Worm (Caenorhabditis elegans) whole organism, mixed stage, embryonic: ENCODE data around the gene dbn-1.

Experiments
- M03D4.4 ChIP-seq: sonication (generic microtip); optimal IDR thresholded peaks from 2 replicates; lab custom pipeline; 2017; ENCODE audit warnings: mild to moderate bottlenecking, missing genetic modification characterization, missing compliant biosample characterization
- bed-3 ChIP-seq: fragments of 200-800 bp; sonication (Bioruptor generic); optimal IDR thresholded peaks from 3 replicates; lab custom pipeline; 2018; ENCODE audit warnings: mild to moderate bottlenecking, missing genetic modification characterization, moderate library complexity, missing compliant biosample characterization
- blmp-1 ChIP-seq: fragments of 150-350 bp; optimal IDR thresholded peaks from 2 replicates; lab custom pipeline; 2014; ENCODE audit warnings: missing biosample characterization, missing genetic modification characterization
- ceh-39 ChIP-seq: fragments of 150-350 bp; optimal IDR thresholded peaks from 2 replicates; lab custom pipeline; 2014; ENCODE audit warnings: missing biosample characterization, missing genetic modification characterization
- ceh-43 ChIP-seq: fragments of 200-800 bp; sonication (Bioruptor generic); optimal IDR thresholded peaks from 2 replicates; lab custom pipeline; 2018; ENCODE audit warnings: mild to moderate bottlenecking, missing genetic modification characterization, moderate library complexity, missing compliant biosample characterization
- ceh-83 ChIP-seq: fragments of 200-800 bp; sonication (Bioruptor generic); optimal IDR thresholded peaks from 2 replicates; lab custom pipeline; 2018; ENCODE audit warnings: mild to moderate bottlenecking, missing genetic modification characterization, missing compliant biosample characterization
- ces-1 ChIP-seq: fragments of 150-350 bp; optimal IDR thresholded peaks from 2 replicates; lab custom pipeline; 2014; ENCODE audit warnings: missing biosample characterization, missing genetic modification reagents, missing genetic modification characterization
- cnd-1 ChIP-seq: fragments of 200-800 bp; sonication (Bioruptor generic); optimal IDR thresholded peaks from 2 replicates; lab custom pipeline; 2018; ENCODE audit warnings: mild to moderate bottlenecking, missing genetic modification characterization, missing compliant biosample characterization
- drap-1 ChIP-seq: fragments of 200-800 bp; sonication (Bioruptor generic); optimal IDR thresholded peaks from 3 replicates; lab custom pipeline; 2018; ENCODE audit warnings: mild to moderate bottlenecking, missing genetic modification characterization, missing compliant biosample characterization
- elt-1 ChIP-seq: sonication (generic microtip); optimal IDR thresholded peaks from 2 replicates; lab custom pipeline; 2017; ENCODE audit warnings: missing genetic modification characterization, mild to moderate bottlenecking, missing compliant biosample characterization, antibody characterized with exemption, moderate library complexity, borderline replicate concordance; ENCODE audit not compliant: insufficient read depth
- elt-3 ChIP-seq: fragments of 150-350 bp; optimal IDR thresholded peaks from 2 replicates; lab custom pipeline; 2014; ENCODE audit warnings: missing biosample characterization, missing genetic modification characterization
- flh-1 ChIP-seq: fragments of 200-800 bp; sonication (Bioruptor generic); optimal IDR thresholded peaks from 2 replicates; lab custom pipeline; 2018; ENCODE audit warnings: mild to moderate bottlenecking, missing genetic modification characterization, moderate library complexity, missing compliant biosample characterization
- ham-2 ChIP-seq: fragments of 200-800 bp; sonication (Bioruptor generic); optimal IDR thresholded peaks from 2 replicates; lab custom pipeline; 2018; ENCODE audit warnings: mild to moderate bottlenecking, missing genetic modification characterization, missing compliant biosample characterization
- hlh-1 ChIP-seq: fragments of 150-350 bp; optimal IDR thresholded peaks from 2 replicates; lab custom pipeline; 2014; ENCODE audit warnings: missing biosample characterization, missing genetic modification reagents, missing genetic modification characterization
- lin-13 ChIP-seq: fragments of 150-350 bp; optimal IDR thresholded peaks from 2 replicates; lab custom pipeline; 2014; ENCODE audit warnings: missing biosample characterization, missing genetic modification characterization
- lin-32 ChIP-seq: fragments of 200-800 bp; sonication (Bioruptor generic); optimal IDR thresholded peaks from 2 replicates; lab custom pipeline; 2018; ENCODE audit warnings: mild to moderate bottlenecking, missing genetic modification characterization, missing compliant biosample characterization
- lsy-2 ChIP-seq: fragments of 150-350 bp; optimal IDR thresholded peaks from 2 replicates; lab custom pipeline; 2014; ENCODE audit warnings: missing biosample characterization, missing genetic modification characterization
- mab-5 ChIP-seq: fragments of 150-350 bp; optimal IDR thresholded peaks from 2 replicates; lab custom pipeline; 2014; ENCODE audit warnings: missing biosample characterization, missing genetic modification characterization
- mep-1 ChIP-seq: fragments of 150-350 bp; optimal IDR thresholded peaks from 2 replicates; lab custom pipeline; 2017; ENCODE audit warnings: missing biosample characterization, missing genetic modification reagents, missing genetic modification characterization, inconsistent platforms
- mls-2 ChIP-seq: sonication (generic microtip); optimal IDR thresholded peaks from 2 replicates; lab custom pipeline; 2016; ENCODE audit warnings: mild to moderate bottlenecking, missing genetic modification characterization, moderate library complexity, missing compliant biosample characterization
- nhr-12 ChIP-seq: fragments of 150-350 bp; optimal IDR thresholded peaks from 2 replicates; lab custom pipeline; 2014; ENCODE audit warnings: missing biosample characterization, missing genetic modification characterization
- nhr-2 ChIP-seq: fragments of 150-350 bp; optimal IDR thresholded peaks from 2 replicates; lab custom pipeline; 2014; ENCODE audit warnings: missing biosample characterization, missing genetic modification characterization
- nhr-237 ChIP-seq: fragments of 150-350 bp; optimal IDR thresholded peaks from 2 replicates; lab custom pipeline; 2014; ENCODE audit warnings: missing biosample characterization, missing genetic modification characterization
- nhr-28 ChIP-seq: fragments of 150-350 bp; optimal IDR thresholded peaks from 2 replicates; lab custom pipeline; 2014; ENCODE audit warnings: missing biosample characterization, missing genetic modification characterization
- nhr-76 ChIP-seq: sonication (generic microtip); optimal IDR thresholded peaks from 2 replicates; lab custom pipeline; 2017; ENCODE audit warnings: missing biosample characterization, missing genetic modification characterization
- pha-4 ChIP-seq: fragments of 150-350 bp; optimal IDR thresholded peaks from 2 replicates; lab custom pipeline; 2018; ENCODE audit warnings: missing biosample characterization, missing genetic modification reagents, missing genetic modification characterization
- sem-2 ChIP-seq: fragments of 200-800 bp; sonication (Bioruptor generic); optimal IDR thresholded peaks from 2 replicates; lab custom pipeline; 2018; ENCODE audit warnings: mild to moderate bottlenecking, missing genetic modification characterization, missing compliant biosample characterization
- snpc-4 ChIP-seq: fragments of 150-350 bp; optimal IDR thresholded peaks from 2 replicates; lab custom pipeline; 2014; ENCODE audit warnings: missing biosample characterization, missing genetic modification characterization
- sptf-1 ChIP-seq: sonication (generic microtip); optimal IDR thresholded peaks from 2 replicates; lab custom pipeline; 2017; ENCODE audit warnings: mild to moderate bottlenecking, missing genetic modification characterization, moderate library complexity, missing compliant biosample characterization
- tbx-8 ChIP-seq: fragments of 200-800 bp; sonication (Bioruptor generic); optimal IDR thresholded peaks from 2 replicates; lab custom pipeline; 2018; ENCODE audit warnings: mild to moderate bottlenecking, missing genetic modification characterization, moderate library complexity, missing compliant biosample characterization
- unc-120 ChIP-seq: sonication (generic microtip); optimal IDR thresholded peaks from 2 replicates; lab custom pipeline; 2017; ENCODE audit warnings: missing genetic modification characterization, missing compliant biosample characterization; ENCODE audit not compliant: poor library complexity, severe bottlenecking
- unc-39 ChIP-seq: fragments of 150-350 bp; optimal IDR thresholded peaks from 2 replicates; lab custom pipeline; 2014; ENCODE audit warnings: missing biosample characterization, missing genetic modification characterization
- zip-8 ChIP-seq: fragments of 150-350 bp; optimal IDR thresholded peaks from 2 replicates; lab custom pipeline; 2014; ENCODE audit warnings: missing biosample characterization, missing genetic modification characterization
- ztf-11 ChIP-seq: fragments of 150-350 bp; optimal IDR thresholded peaks from 2 replicates; lab custom pipeline; 2014; ENCODE audit warnings: missing biosample characterization, missing genetic modification characterization

dbn-1 gene

DNA sequence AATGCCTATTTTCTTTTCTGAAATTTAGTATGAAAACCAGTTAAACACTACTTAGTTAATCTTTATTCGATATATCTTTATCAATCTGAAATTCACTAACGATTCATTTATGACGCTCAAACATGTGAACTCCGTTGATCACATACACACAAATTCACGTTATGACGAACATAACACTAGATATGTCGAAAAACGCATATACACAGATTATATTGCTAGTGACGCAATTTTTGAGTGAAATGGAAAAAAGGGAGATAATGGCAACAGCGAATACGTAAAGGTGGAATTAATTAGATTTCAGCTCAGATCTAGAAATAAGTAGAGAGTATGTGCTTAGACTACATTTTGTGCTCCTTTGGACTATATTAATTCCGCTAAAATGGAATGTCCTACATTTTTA is 45.0 kb downstream of the dbn-1 start:
- no peak for TF ChIP-seq ceh-39 (tag; lab: Kevin White, UChicago)
- TF ChIP-seq ceh-43 (GFP tag; lab: Kevin White, UChicago): no peak
- TF ChIP-seq snpc-4 (tag; lab: Kevin White, UChicago): no peak
- TF ChIP-seq zip-8: no peak
- TF ChIP-seq nhr-12: no peak
- no peak for TF ChIP-seq unc-39 (tag; lab: Kevin White, UChicago)
- TF ChIP-seq mab-5 (tag; lab: Kevin White, UChicago): no peak

DNA sequence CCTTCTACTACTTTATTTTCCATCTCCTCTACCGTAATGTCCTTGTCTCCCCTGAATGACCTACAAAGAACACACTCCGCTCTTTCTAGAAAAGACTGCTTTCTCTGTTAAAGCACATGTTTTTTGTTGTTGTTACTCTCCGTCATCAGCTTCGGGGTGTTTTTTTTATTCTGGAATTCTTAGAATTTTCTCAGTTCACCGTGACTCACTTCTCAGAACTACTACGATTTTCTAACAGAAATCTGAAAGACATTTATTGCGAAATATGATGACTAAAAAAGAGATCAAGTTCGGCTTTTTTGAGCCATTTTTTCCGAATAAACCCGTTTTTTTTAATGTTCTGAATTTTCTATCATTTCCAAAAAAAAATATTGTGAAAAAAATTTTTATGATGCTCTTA is 45.6 kb downstream of the dbn-1 start:
- TF ChIP-seq flh-1: no peak
- TF ChIP-seq blmp-1 (tag; lab: Kevin White, UChicago): no peak
- no peak for TF ChIP-seq nhr-237 (tag; lab: Kevin White, UChicago)
- TF ChIP-seq unc-120: no peak
- TF ChIP-seq nhr-28 (tag; lab: Kevin White, UChicago): no peak

DNA sequence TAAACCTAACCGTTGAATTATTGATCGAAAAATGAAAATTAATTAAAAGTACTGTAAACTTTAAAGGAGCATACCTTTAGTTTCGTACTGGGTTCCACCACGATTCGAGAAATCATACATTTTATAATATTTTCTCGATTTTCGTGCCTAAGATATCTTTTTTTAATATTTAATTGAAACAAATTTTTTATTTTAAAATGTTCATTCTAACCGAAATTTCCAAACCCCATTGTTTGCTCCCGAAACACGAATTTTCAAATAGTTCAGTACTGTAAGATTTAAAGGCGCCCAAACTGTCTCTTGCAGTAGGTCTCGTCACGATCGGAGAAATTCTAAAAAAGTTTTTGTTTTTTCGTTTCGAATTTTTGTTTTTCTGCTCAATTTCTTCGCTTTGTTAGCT is 46.9 kb downstream of the dbn-1 start:
- TF ChIP-seq zip-8 (no peak), sem-2 (no peak), drap-1 (GFP tag; lab: Kevin White, UChicago) (no peak), elt-3 (tag; lab: Kevin White, UChicago) (no peak), M03D4.4 (no peak), ceh-83 (GFP tag; lab: Kevin White, UChicago) (no peak), tbx-8 (GFP tag; lab: Kevin White, UChicago) (no peak), ztf-11 (tag; lab: Kevin White, UChicago) (no peak), ham-2 (GFP tag; lab: Kevin White, UChicago) (no peak), nhr-237 (tag; lab: Kevin White, UChicago) (no peak), elt-1 (tag; lab: Kevin White, UChicago) (no peak), cnd-1 (tag; lab: Kevin White, UChicago) (no peak), bed-3 (GFP tag; lab: Kevin White, UChicago) (no peak), mep-1 (tag; lab: Kevin White, UChicago) (no peak), nhr-76 (no peak), flh-1 (no peak), hlh-1 (no peak), pha-4 (tag; lab: Kevin White, UChicago) (no peak)

DNA sequence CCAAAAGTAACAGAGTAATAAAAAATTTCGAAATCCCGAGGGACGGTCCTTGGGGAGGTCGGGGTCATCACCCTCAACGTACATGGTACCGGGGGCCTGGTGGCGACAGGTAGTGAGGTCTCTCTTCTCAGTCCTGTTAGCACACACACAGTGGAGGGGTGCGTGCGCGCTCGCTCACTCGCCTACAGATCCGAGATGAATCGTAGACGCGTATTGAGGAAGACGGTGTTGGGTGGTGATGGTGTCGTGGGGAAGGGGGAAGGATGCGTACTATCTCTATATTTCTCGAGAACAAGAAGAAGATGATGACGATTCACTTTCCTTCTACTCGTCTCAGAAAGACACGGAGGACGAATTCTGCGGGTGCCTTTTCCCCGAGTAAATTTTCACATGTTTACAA is 48.1 kb downstream of the dbn-1 start:
- no peak for TF ChIP-seq drap-1 (GFP tag; lab: Kevin White, UChicago)
- TF ChIP-seq sptf-1: peak; percentile 33
- TF ChIP-seq blmp-1 (tag; lab: Kevin White, UChicago): no peak
- no peak for TF ChIP-seq hlh-1
- no peak for TF ChIP-seq lin-13 (tag; lab: Kevin White, UChicago)
- TF ChIP-seq nhr-2 (tag; lab: Kevin White, UChicago): no peak
- no peak for TF ChIP-seq zip-8
- peak; percentile 21 for TF ChIP-seq M03D4.4
- no peak for TF ChIP-seq ces-1
- TF ChIP-seq mep-1 (tag; lab: Kevin White, UChicago): no peak
- TF ChIP-seq ceh-43 (GFP tag; lab: Kevin White, UChicago): no peak
- TF ChIP-seq sem-2: peak; percentile 1
- TF ChIP-seq lsy-2 (tag; lab: Kevin White, UChicago): no peak
- no peak for TF ChIP-seq elt-3 (tag; lab: Kevin White, UChicago)
- TF ChIP-seq ztf-11 (tag; lab: Kevin White, UChicago): no peak
- TF ChIP-seq mls-2: no peak
- TF ChIP-seq bed-3 (GFP tag; lab: Kevin White, UChicago): no peak
- no peak for TF ChIP-seq lin-32 (GFP tag; lab: Kevin White, UChicago)
- no peak for TF ChIP-seq nhr-28 (tag; lab: Kevin White, UChicago)
- peak; percentile 5 for TF ChIP-seq cnd-1 (tag; lab: Kevin White, UChicago)
- TF ChIP-seq mab-5 (tag; lab: Kevin White, UChicago): no peak
- TF ChIP-seq unc-39 (tag; lab: Kevin White, UChicago): no peak
- no peak for TF ChIP-seq snpc-4 (tag; lab: Kevin White, UChicago)
- peak; percentile 5 for TF ChIP-seq ham-2 (GFP tag; lab: Kevin White, UChicago)
- TF ChIP-seq nhr-237 (tag; lab: Kevin White, UChicago): no peak
